Fruit fly (Drosophila melanogaster) whole organism, larva: ENCODE data around the gene CG34267.

ENCODE experiments used
- noc ChIP-seq: fragments of 200-800 bp; sonication (Bioruptor generic); optimal IDR thresholded peaks from 3 replicates; lab custom pipeline; 2019; ENCODE audit warnings: missing biosample characterization, mild to moderate bottlenecking, missing genetic modification characterization, moderate library complexity

Gene CG34267

DNA sequence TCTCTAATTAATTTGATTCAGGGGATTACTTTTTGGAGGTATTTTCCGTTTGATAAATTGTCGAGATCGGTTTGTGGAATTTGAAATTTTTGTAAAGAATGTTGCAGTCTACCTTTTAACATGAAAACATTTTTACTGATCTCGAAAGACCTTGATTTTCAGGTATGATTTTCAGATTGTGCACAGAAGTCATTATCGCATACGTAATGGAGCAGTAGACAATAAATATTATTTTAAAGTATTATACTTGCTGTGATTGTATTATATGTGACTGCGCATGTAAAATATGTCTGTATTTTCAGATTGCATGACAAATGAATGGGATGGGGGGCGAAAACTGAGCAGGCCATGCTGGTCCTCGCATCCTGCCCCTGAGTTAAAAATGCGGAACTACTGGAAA is 27.8 kb upstream of the CG34267 start, which contains the start of gene CG34269:
CG34269 (plus strand) TSS at position 301 of the 400 bp plus-strand sequence.
- TF ChIP-seq noc, result no peak

DNA sequence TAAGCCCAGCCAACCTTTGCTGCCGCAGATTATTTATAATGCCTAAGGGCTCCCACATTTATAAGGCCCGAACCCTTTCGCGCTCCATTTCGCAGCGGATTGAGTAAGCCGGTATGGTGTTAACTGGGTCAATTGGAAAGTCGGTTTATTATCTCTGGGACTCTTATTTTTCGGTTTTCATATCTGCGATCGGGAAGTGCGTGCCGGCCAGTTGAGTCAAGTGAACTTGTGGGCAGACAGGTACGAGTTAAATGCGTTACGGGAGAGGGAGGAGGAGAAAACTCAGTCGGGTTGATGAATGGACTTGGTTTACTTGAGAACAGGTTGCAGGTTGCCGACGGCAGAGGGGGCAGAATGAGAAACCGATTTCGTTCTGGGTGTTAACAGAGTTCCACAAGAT is 24.0 kb upstream of the CG34267 start:
- no peak for TF ChIP-seq noc

DNA sequence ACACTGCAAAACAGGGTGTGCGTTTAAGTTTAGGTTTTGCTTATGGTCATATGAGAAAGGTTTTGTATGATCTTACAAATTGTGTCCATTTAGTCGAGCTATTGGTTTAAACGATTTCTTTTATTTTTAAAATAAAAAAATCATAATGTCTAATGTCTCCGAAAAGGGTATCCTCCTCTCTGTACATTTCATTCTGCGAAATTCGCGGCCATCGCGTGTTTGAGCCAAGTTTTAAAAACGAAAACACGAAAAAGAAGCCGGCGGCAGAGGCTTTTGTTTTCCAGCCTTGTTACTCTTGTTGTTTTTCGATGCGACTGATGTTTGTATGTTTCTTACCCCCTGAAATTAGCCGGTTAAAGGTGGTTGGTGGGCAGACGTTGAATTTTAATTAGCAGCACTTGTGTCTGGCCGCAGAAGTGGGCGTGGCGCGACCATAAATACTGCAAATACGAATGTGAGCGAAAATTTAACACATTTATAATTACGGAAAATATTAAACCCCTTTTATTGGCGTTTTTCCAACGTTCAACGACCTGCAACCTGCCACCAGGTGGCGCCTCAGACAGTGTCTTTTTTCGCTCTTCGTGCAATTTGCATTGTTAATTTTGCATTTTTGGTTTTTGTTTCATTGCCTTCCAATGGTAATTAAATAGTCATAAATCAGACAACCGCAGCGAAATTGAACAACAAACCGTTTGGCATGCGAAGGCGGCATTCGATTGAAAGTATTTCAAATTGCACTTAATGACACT is 20.4 kb upstream of the CG34267 start:
- TF ChIP-seq noc, result no peak

DNA sequence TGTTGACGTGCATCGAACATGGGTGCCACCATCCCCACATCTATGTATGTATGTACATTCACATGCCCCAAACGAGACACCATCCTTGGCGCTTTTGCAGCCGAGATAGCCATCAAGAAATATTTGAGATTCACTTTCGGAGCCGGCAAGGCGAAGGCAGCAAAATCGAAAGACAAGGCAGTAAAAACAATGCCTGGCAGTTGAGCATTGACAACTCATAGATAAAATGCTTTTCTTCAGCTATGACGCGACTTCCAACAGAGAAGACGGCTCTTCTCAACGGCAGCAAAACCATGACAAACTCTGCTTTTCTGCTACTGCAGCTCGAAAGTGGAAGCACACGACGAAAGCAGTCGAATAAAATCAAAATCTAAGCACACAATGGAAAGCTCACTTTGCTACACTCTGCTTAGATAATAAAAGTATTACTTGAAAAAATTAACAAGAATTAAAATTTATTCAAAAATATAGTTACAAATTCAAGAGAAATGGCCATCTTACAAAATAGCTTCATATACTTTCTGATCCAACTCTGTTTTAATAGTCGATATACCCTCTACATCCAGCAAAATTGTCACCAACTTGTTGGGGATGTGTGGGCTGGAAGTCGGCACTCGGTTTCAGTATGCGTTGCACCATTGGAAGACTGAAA is 16.8 kb upstream of the CG34267 start:
- no peak for TF ChIP-seq noc

DNA sequence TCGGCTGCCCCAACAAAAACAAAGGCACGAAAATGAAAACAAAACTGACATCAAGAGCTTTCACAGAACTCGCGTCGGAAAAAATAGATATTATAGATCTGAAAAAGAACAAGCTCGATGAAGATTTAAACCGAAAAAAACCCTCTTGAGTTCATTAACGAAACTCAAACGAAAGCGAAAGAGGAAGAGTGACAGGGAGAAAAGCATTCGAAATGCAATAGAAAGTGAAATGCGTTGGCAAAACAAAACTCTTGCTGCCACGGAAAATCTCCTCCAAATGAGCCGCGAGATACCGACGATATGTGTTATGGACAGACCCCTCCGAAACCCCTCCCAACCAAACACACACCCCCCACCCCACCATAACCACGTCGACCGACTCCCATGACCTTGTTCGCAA is 16.3 kb upstream of the CG34267 start:
- TF ChIP-seq noc, result no peak

DNA sequence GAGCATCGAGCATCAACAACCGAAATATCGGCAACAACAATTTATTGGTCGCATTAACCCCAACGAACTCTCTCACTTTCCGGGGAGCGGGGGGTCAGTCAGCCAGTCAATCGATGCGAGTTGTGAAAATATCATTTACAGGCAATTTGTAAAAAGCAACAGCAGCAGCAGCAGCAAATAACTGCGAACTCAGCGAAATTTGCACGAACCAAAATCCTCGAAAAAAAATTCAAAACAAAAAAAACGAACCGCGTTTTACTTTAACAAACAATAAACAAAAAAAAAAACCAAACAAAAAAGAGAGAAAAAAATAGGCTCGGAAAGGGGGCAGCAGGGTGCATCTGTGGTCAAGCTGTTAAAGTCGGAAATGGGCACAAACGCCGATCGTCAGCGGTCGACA is 15.4 kb upstream of the CG34267 start:
- TF ChIP-seq noc, result no peak

DNA sequence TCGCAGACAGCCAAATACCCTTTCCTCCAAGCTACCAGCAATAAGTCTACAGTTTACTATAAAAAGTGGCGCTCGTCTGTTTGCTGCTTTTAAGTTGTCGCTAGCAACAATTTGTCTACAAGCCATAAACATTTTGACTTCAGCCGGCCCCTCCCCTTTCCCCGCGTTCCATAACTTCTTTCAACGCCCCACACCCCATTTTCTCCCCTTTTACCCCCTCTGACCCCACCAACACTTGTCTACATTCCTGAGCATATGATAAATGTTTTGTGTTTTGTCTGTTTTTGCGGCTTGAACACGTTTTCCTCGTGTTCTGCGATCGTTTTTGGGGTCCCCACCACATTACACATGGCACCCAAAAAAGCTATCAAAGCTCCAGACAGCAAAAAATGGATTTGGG is 13.4 kb upstream of the CG34267 start:
- TF ChIP-seq noc, result no peak

DNA sequence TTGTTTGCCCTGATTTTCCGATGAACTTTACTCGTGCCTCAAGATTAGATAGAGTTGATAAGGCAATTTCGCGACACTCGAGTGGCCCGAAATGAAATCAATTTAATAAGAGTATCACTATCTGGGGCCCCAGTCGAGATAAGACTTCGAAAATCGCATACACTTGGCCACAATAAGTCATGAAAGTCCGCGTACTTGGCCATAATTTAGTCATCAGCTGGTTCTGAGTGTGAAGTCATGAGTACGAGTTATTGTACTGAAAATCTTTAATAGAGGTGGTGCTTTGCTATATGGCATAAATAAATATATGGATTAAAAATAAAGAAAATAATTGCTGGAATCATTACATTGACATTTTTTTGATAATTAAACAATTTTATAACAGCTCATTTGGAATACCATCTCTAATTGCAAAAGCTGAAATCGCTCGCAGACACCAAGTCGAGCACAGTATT is 11.5 kb upstream of the CG34267 start:
- TF ChIP-seq noc, result peak; percentile 71

DNA sequence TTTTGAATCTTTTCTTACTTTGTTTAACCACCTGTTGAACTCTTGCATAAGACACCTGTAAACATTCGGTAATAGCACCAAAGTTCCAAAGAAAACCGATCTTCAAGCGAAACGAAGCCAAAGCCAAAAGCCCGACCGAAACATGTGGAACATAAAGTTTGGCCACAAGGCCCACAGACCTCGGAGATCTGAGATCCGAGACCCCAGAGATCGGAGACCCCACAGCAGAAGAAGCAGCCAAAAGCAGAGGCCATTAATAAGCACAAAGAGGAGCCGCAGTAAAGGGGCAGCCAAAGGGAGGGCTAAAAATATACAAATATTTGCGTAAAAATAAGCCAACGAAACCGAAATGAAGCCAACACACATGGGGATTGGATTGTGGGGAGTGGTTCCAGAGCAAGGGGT is 10.6 kb upstream of the CG34267 start:
- no peak for TF ChIP-seq noc

DNA sequence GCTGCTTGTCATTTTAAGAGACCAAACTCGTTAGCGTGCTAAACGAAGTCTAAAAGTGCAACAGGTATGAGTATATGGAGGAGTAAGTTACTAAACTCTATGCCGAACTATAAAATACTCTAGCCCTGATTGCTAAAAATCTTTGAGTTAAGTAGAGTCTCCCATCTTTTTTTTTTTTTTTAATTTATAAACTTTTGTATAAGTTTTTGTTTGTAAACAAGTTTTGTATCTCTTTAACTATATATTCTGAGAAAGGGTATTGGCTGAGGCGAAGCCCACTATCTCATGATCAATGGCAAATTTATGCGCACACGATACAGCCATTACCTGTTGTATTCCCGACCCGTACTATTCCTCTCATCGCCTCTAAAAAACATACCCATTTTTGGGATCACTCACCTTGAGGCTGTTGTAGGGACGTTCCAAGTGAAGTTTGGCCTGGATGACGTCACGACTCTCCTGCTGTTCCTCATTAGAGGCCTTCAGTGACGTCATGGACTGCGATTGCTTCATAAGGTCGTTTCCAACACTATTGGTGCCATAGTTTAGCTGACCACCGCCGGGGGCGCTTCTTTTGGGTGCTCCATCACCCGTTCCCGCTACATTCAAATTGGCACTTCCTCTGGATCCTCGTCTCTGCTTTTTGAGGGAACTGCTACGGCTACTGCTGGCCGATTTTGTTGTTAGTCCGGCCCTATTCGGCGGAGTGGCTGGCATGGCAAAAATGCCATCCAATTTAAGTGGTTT is 7.5 kb upstream of the CG34267 start:
- TF ChIP-seq noc, result no peak

DNA sequence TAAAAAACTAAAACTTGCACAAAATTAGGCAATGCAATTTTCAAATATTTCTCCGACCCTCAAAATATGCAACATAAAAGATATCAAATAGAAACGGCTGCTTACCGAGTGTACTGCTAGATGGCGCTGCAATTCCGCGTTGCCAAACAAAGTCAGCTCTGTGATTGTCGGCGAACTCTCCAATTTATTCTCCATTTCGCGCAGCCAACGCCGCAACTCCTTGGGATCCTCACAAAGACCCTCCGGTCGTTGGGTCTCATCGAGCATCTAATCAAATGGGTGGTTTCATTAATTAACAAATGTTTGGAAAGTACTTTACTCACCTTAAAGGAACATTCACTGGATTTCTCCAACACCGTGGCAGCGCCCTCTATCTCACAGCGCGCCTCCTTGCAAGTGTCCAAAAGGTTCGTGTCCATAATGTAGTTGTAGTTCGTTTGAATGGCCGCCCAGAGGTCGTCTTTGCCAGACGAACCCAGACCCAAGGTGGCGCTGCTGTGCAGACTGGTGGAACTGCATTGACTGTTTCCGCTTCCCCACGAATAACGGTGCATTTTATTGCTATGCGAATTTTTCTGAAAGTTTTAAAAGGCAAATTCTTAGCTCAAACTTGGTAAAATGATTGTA is 5.6 kb upstream of the CG34267 start:
- TF ChIP-seq noc, result no peak

DNA sequence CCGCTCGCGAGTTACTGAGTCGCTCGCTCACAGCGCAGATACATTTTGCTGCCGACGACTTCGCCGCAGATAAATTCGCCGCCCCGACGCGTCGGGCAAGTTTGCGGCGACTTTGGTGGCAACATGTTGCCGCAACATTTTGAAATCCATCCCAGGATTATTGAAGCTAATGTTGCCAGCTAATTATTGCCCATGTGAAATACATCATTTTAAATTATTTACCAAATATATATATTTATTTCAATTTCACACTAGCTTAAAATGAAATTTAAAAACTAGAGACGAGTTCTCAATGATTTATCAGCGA is 9.5 kb downstream of the CG34267 start:
- TF ChIP-seq noc, result no peak

DNA sequence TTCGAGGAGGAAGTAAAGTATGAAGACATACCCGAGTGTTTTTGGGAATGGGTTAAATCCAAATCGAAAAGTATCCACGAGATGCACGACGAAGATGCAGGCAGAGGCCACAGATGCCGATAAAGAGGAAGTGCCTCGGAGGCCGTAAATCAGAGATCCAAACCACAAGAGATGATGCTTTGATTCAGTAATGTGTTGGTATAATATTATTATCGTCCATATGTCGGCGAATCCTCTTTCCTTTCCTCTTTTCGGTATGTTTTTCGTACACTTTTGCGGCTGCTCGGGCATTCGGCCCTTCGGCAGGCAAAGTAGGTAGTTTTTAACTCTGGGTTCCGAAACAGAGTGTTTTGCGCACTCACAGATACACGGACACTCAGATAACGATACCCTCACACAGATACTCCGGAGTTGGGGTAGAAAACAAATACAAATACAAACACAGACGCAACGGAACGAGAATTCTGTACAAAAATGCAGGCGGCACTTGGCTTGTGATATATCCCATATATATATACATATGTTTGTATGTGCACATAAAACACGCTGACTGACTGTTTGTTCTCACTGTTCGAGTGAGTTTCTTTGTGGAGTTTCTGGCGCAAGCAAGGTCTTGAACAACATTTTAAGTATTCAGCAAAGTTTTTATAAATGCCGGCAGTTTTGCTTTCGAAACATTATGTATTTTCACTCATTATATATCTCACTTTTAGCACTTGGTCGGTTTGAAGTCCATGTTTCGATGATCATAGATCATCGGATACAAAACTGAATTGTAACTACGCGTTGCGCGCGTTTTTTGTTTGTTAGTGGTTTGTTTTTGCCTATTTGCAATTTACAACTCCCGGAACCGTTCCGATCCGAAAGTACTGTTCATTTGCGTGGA is 10.1 kb downstream of the CG34267 start:
- no peak for TF ChIP-seq noc

DNA sequence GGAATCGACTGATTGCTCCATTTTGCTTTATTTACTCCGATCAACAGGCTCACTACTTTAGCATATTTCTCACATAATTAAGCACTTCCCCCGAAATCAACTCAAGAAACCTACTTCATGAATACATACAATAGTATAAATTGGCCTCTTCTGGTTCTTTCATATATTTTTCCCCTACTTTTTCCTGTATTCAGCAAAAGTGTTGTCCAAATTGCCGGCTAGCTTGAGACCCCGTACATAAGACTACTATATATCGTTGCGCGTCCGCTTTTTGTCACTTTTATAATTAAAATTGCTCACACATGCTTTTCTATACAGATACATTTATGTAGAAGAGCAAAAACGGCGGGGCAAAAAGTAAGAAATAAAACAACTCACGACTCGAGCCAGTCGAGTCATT is 10.9 kb downstream of the CG34267 start:
- TF ChIP-seq noc, result no peak

DNA sequence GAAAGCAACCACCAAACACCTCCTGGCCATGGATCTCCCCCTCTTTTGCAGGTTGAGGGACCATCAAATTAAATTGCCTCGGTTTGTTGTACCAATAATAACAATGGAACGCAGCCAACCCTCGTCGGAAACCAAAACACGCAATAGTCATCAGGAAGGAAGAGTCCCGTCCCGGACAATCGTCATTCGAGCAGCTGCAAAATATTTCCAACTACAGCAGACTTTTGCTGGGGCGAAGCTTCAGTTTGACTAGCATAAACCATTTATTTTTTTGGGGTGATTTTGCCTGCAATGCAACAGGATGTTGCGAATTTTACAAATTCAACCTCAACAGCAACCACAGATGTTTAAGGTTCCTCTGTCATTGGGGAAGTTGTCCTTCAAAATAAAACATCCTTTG is 11.6 kb downstream of the CG34267 start:
- no peak for TF ChIP-seq noc

DNA sequence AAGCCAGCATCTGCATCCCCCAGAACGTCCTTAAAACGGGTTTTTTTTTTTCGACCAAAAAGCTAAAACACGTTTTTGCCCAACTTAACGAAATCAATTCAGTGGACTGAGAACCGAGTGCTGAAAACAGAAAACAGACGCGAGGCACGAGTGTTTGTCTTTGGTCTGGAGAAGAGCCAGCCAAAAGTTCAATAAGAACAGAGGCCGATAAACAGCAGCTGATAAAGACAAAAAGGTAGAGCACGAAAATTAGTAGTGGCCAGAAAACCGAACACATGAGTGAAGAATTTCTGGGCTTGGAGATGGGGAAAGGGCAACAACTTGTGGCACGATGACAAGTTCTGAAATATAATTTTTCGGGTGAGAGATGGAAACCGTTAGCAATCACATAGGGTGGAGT is 12.1 kb downstream of the CG34267 start:
- TF ChIP-seq noc, result no peak
